2 fruit fly cellular contexts compared by ENCODE assay signal in genomic region chr3L:18101421-18101996, dm6.
TF ChIP-seq lines count a peak whose summit lies in the region.

No protein-coding gene starts in this region.

TF ChIP-seq in whole organism, embryonic, 481 proteins besides CTCF, POLR2A, EP300 and RAD21 (continued from another document and continues in another):
- no peak for TF ChIP-seq ato (GFP tag; IDR thresholded peaks at IDR 0.05; lab: Robert Waterston, UW; ENCODE audit: partially characterized antibody)
- TF ChIP-seq Antp (GFP tag; optimal IDR thresholded peaks at IDR 0.05; lab: Kevin White, UChicago), result no peak
- no peak for TF ChIP-seq cas (GFP tag; IDR thresholded peaks at IDR 0.05; lab: Robert Waterston, UW)
- TF ChIP-seq usp (GFP tag; optimal IDR thresholded peaks at IDR 0.05; lab: Kevin White, UChicago), result no peak
- no peak for TF ChIP-seq NFAT (GFP tag; IDR thresholded peaks at IDR 0.05; lab: Robert Waterston, UW)
- peak; percentile 30 for TF ChIP-seq Blimp-1 (GFP tag; optimal IDR thresholded peaks at IDR 0.05; lab: Kevin White, UChicago)
- TF ChIP-seq tx (GFP tag; optimal IDR thresholded peaks at IDR 0.05; lab: Kevin White, UChicago), result no peak
- peak; percentile 26 for TF ChIP-seq CG8388 (GFP tag; optimal IDR thresholded peaks at IDR 0.05; lab: Kevin White, UChicago)
- peak in 1 of 2 experiments; percentile 34 for TF ChIP-seq Hr51 (GFP tag; optimal IDR thresholded peaks at IDR 0.05; lab: Kevin White, UChicago)
- peak; percentile 30; the same call in 1 of the 2 replicates for TF ChIP-seq Xrp1 (GFP tag; IDR thresholded peaks at IDR 0.05; lab: Robert Waterston, UW)
- no peak for TF ChIP-seq CG1602 (GFP tag; optimal IDR thresholded peaks at IDR 0.05; lab: Kevin White, UChicago)
- TF ChIP-seq Oaz (GFP tag; IDR thresholded peaks at IDR 0.05; lab: Robert Waterston, UW), result no peak
- peak; percentile 4 for TF ChIP-seq Asciz (GFP tag; optimal IDR thresholded peaks at IDR 0.05; lab: Kevin White, UChicago)
- TF ChIP-seq prd (optimal IDR thresholded peaks at IDR 0.05; lab: Kevin White, UChicago), result no peak
- TF ChIP-seq prd (GFP tag; IDR thresholded peaks at IDR 0.05; lab: Robert Waterston, UW), result 0 out of 3 replicates have a peak, but pooled peaks have one; percentile 35
- 0 out of 4 replicates have a peak, but pooled peaks have one; percentile 27 for TF ChIP-seq chinmo (GFP tag; IDR thresholded peaks at IDR 0.05; lab: Robert Waterston, UW; ENCODE audit: partially characterized antibody)
- peak; percentile 44 for TF ChIP-seq Sox102F (GFP tag; optimal IDR thresholded peaks at IDR 0.05; lab: Kevin White, UChicago)
- TF ChIP-seq CG4404 (GFP tag; IDR thresholded peaks at IDR 0.05; lab: Robert Waterston, UW), result no peak
- TF ChIP-seq CG7271 (tag; optimal IDR thresholded peaks at IDR 0.05; lab: Kevin White, UChicago), result no peak
- TF ChIP-seq tap (tag; optimal IDR thresholded peaks at IDR 0.05; lab: Kevin White, UChicago), result no peak
- TF ChIP-seq Eip74EF (GFP tag; optimal IDR thresholded peaks at IDR 0.05; lab: Kevin White, UChicago), result no peak
- TF ChIP-seq CG2678 (tag; optimal IDR thresholded peaks at IDR 0.05; lab: Kevin White, UChicago), result peak; percentile 22
- TF ChIP-seq unpg (GFP tag; optimal IDR thresholded peaks at IDR 0.05; lab: Kevin White, UChicago), result peak; percentile 29
- TF ChIP-seq CG1832 (GFP tag; optimal IDR thresholded peaks at IDR 0.05; lab: Kevin White, UChicago), result no peak
- TF ChIP-seq Sry-δ (GFP tag; optimal IDR thresholded peaks at IDR 0.05; lab: Kevin White, UChicago), result no peak
- TF ChIP-seq CG6689 (GFP tag; IDR thresholded peaks at IDR 0.05; lab: Robert Waterston, UW), result peak; percentile 30; the same call in 1 of the 2 replicates
- TF ChIP-seq ftz-f1 (GFP tag; optimal IDR thresholded peaks at IDR 0.05; lab: Kevin White, UChicago), result no peak
- 0 out of 3 replicates have a peak, but pooled peaks have one; percentile 10 for TF ChIP-seq row (GFP tag; IDR thresholded peaks at IDR 0.05; lab: Robert Waterston, UW)
- TF ChIP-seq Med (GFP tag; lab: Kevin White, UChicago), result peak; percentile 41
- TF ChIP-seq tio (GFP tag; optimal IDR thresholded peaks at IDR 0.05; lab: Kevin White, UChicago), result no peak
- no peak for TF ChIP-seq croc (GFP tag; conservative IDR thresholded peaks at IDR 0.05; lab: Robert Waterston, UW)
- no peak for TF ChIP-seq BtbVII (GFP tag; optimal IDR thresholded peaks at IDR 0.05; lab: Kevin White, UChicago)
- no peak for TF ChIP-seq CG10462 (GFP tag; optimal IDR thresholded peaks at IDR 0.05; lab: Kevin White, UChicago)
- TF ChIP-seq CG2199 (GFP tag; IDR thresholded peaks at IDR 0.05; lab: Robert Waterston, UW), result 0 out of 3 replicates have a peak, but pooled peaks have one; percentile 29
- peak; percentile 7 for TF ChIP-seq CG10979 (tag; optimal IDR thresholded peaks at IDR 0.05; lab: Kevin White, UChicago)
- TF ChIP-seq salm (tag; optimal IDR thresholded peaks at IDR 0.05; lab: Kevin White, UChicago), result no peak
- TF ChIP-seq vnd (GFP tag; IDR thresholded peaks at IDR 0.05; lab: Robert Waterston, UW; ENCODE audit: partially characterized antibody), result no peak
- no peak for TF ChIP-seq da (GFP tag; optimal IDR thresholded peaks at IDR 0.05; lab: Kevin White, UChicago)
- no peak for TF ChIP-seq bowl (GFP tag; IDR thresholded peaks at IDR 0.05; lab: Robert Waterston, UW)
- peak in 1 of 2 experiments; percentile 49 for TF ChIP-seq bsh (GFP tag; optimal IDR thresholded peaks at IDR 0.05; lab: Kevin White, UChicago)
- peak in 1 of 2 experiments; percentile 68 for TF ChIP-seq Pdp1 (GFP tag; optimal IDR thresholded peaks at IDR 0.05; lab: Kevin White, UChicago)
- TF ChIP-seq pan (optimal IDR thresholded peaks at IDR 0.05; lab: Kevin White, UChicago), result no peak
- no peak for TF ChIP-seq pan (GFP tag; optimal IDR thresholded peaks at IDR 0.05 in 1 of 2, IDR thresholded peaks at IDR 0.05 in 1 of 2)
- no peak for TF ChIP-seq CG32532 (GFP tag; IDR thresholded peaks at IDR 0.05; lab: Robert Waterston, UW)
- TF ChIP-seq cato (GFP tag; optimal IDR thresholded peaks at IDR 0.05; lab: Kevin White, UChicago; ENCODE audit: borderline replicate concordance), result no peak
- TF ChIP-seq ase (GFP tag; IDR thresholded peaks at IDR 0.05; lab: Robert Waterston, UW), result no peak
- TF ChIP-seq hbn (GFP tag; IDR thresholded peaks at IDR 0.05; lab: Robert Waterston, UW; ENCODE audit: partially characterized antibody), result no peak
- TF ChIP-seq CG1233 (GFP tag; optimal IDR thresholded peaks at IDR 0.05; lab: Kevin White, UChicago), result no peak
- no peak for TF ChIP-seq CG18764 (GFP tag; optimal IDR thresholded peaks at IDR 0.05; lab: Kevin White, UChicago)
- TF ChIP-seq gcm2 (GFP tag; optimal IDR thresholded peaks at IDR 0.05; lab: Kevin White, UChicago), result no peak
- peak; percentile 32 for TF ChIP-seq Kr (GFP tag; optimal IDR thresholded peaks at IDR 0.05; lab: Kevin White, UChicago)
- TF ChIP-seq fd64A (GFP tag; optimal IDR thresholded peaks at IDR 0.05; lab: Kevin White, UChicago), result no peak
- no peak for TF ChIP-seq ham (GFP tag; IDR thresholded peaks at IDR 0.05; lab: Robert Waterston, UW)
- TF ChIP-seq CG13424 (tag; optimal IDR thresholded peaks at IDR 0.05; lab: Kevin White, UChicago), result no peak
- TF ChIP-seq CG17328 (GFP tag; IDR thresholded peaks at IDR 0.05; lab: Robert Waterston, UW), result peak; percentile 9; the same call in 1 of the 2 replicates
- TF ChIP-seq CG33557 (GFP tag; optimal IDR thresholded peaks at IDR 0.05; lab: Kevin White, UChicago), result no peak
- TF ChIP-seq Hmr (GFP tag; optimal IDR thresholded peaks at IDR 0.05; lab: Kevin White, UChicago), result no peak
- TF ChIP-seq run (tag; optimal IDR thresholded peaks at IDR 0.05; lab: Kevin White, UChicago), result peak; percentile 6
- peak; percentile 25 for TF ChIP-seq phol (tag; optimal IDR thresholded peaks at IDR 0.05; lab: Kevin White, UChicago)
- TF ChIP-seq E2f2 (GFP tag; IDR thresholded peaks at IDR 0.05; lab: Robert Waterston, UW), result no peak
- TF ChIP-seq Dip3 (GFP tag; optimal IDR thresholded peaks at IDR 0.05; lab: Kevin White, UChicago), result no peak
- TF ChIP-seq CG12769 (tag; optimal IDR thresholded peaks at IDR 0.05; lab: Kevin White, UChicago), result peak; percentile 25
- no peak for TF ChIP-seq CG10321 (GFP tag; IDR thresholded peaks at IDR 0.05; lab: Robert Waterston, UW)
- TF ChIP-seq eve (GFP tag; optimal IDR thresholded peaks at IDR 0.05; lab: Kevin White, UChicago), result peak in 1 of 2 experiments; percentile 70
- TF ChIP-seq nerfin-2 (GFP tag; IDR thresholded peaks at IDR 0.05; lab: Robert Waterston, UW; ENCODE audit: partially characterized antibody), result no peak
- TF ChIP-seq klu (GFP tag; IDR thresholded peaks at IDR 0.05; lab: Robert Waterston, UW), result no peak

TF ChIP-seq in whole organism, prepupa, 60 proteins besides CTCF, POLR2A, EP300 and RAD21 (continued from another document):
- TF ChIP-seq CG3032 (tag; optimal IDR thresholded peaks at IDR 0.05; lab: Kevin White, UChicago) (peak; percentile 3), Blimp-1 (GFP tag; optimal IDR thresholded peaks at IDR 0.05; lab: Kevin White, UChicago) (peak; percentile 20), CG32006 (GFP tag; optimal IDR thresholded peaks at IDR 0.05; lab: Kevin White, UChicago) (peak; percentile 11), cyc (GFP tag; optimal IDR thresholded peaks at IDR 0.05; lab: Kevin White, UChicago) (peak; percentile 37), CG31627 (GFP tag; optimal IDR thresholded peaks at IDR 0.05; lab: Kevin White, UChicago) (peak; percentile 20), Lpt (GFP tag; optimal IDR thresholded peaks at IDR 0.05; lab: Kevin White, UChicago) (no peak), svp (GFP tag; lab: Kevin White, UChicago) (peak; percentile 79), CG8119 (GFP tag; IDR thresholded peaks at IDR 0.05; lab: Robert Waterston, UW) (peak; percentile 46; the same call in 1 of the 3 replicates), fkh (GFP tag; optimal IDR thresholded peaks at IDR 0.05; lab: Kevin White, UChicago) (no peak), pdm3 (GFP tag; optimal IDR thresholded peaks at IDR 0.05; lab: Kevin White, UChicago) (peak; percentile 26), salr (GFP tag; optimal IDR thresholded peaks at IDR 0.05; lab: Kevin White, UChicago) (no peak), Sox102F (GFP tag; optimal IDR thresholded peaks at IDR 0.05; lab: Kevin White, UChicago) (peak; percentile 51), acj6 (GFP tag; optimal IDR thresholded peaks at IDR 0.05; lab: Kevin White, UChicago) (peak; percentile 54), topi (GFP tag; optimal IDR thresholded peaks at IDR 0.05; lab: Kevin White, UChicago) (peak; percentile 26), achi (GFP tag; optimal IDR thresholded peaks at IDR 0.05; lab: Kevin White, UChicago) (peak; percentile 30), Ets96B (tag; optimal IDR thresholded peaks at IDR 0.05; lab: Kevin White, UChicago) (peak; percentile 6), Sox15 (GFP tag; optimal IDR thresholded peaks at IDR 0.05; lab: Kevin White, UChicago) (no peak), CG15336 (GFP tag; IDR thresholded peaks at IDR 0.05; lab: Robert Waterston, UW) (peak; percentile 50; the same call in 1 of the 2 replicates), dac (GFP tag; optimal IDR thresholded peaks at IDR 0.05; lab: Kevin White, UChicago) (no peak), dsx (GFP tag; optimal IDR thresholded peaks at IDR 0.05; lab: Kevin White, UChicago; ENCODE audit: poor library complexity, severe bottlenecking) (no peak), Gug (GFP tag; IDR thresholded peaks at IDR 0.05; lab: Robert Waterston, UW) (no peak), Eip75B (GFP tag; optimal IDR thresholded peaks at IDR 0.05; lab: Kevin White, UChicago) (peak; percentile 19), CG34406 (GFP tag; optimal IDR thresholded peaks at IDR 0.05; lab: Kevin White, UChicago) (peak; percentile 8), CG6854 (GFP tag; optimal IDR thresholded peaks at IDR 0.05; lab: Kevin White, UChicago) (peak; percentile 14), CG1621 (tag; optimal IDR thresholded peaks at IDR 0.05; lab: Kevin White, UChicago) (no peak), eg (GFP tag; IDR thresholded peaks at IDR 0.05; lab: Robert Waterston, UW) (no peak), CG16779 (tag; optimal IDR thresholded peaks at IDR 0.05; lab: Kevin White, UChicago) (no peak), Eip78C (GFP tag; lab: Kevin White, UChicago) (peak; percentile 85), CG6276 (GFP tag; optimal IDR thresholded peaks at IDR 0.05; lab: Kevin White, UChicago) (peak; percentile 20), CG6792 (GFP tag; optimal IDR thresholded peaks at IDR 0.05; lab: Kevin White, UChicago) (no peak), CG9139 (GFP tag; optimal IDR thresholded peaks at IDR 0.05; lab: Kevin White, UChicago) (no peak), fd59A (GFP tag; optimal IDR thresholded peaks at IDR 0.05; lab: Kevin White, UChicago) (no peak), Sox14 (GFP tag; optimal IDR thresholded peaks at IDR 0.05; lab: Kevin White, UChicago) (peak; percentile 18), CG10631 (GFP tag; optimal IDR thresholded peaks at IDR 0.05; lab: Kevin White, UChicago) (peak; percentile 7), CG10669 (GFP tag; optimal IDR thresholded peaks at IDR 0.05; lab: Kevin White, UChicago) (no peak), OdsH (GFP tag; optimal IDR thresholded peaks at IDR 0.05; lab: Kevin White, UChicago) (peak; percentile 9), CG11762 (GFP tag; optimal IDR thresholded peaks at IDR 0.05; lab: Kevin White, UChicago; ENCODE audit: insufficient read depth) (no peak)
